Worm (Caenorhabditis elegans): ENCODE data around the gene R05H5.7.
A peak's percentile ranks its signal among the peaks of the same experiment; 100 is the strongest.

Gene R05H5.7

DNA sequence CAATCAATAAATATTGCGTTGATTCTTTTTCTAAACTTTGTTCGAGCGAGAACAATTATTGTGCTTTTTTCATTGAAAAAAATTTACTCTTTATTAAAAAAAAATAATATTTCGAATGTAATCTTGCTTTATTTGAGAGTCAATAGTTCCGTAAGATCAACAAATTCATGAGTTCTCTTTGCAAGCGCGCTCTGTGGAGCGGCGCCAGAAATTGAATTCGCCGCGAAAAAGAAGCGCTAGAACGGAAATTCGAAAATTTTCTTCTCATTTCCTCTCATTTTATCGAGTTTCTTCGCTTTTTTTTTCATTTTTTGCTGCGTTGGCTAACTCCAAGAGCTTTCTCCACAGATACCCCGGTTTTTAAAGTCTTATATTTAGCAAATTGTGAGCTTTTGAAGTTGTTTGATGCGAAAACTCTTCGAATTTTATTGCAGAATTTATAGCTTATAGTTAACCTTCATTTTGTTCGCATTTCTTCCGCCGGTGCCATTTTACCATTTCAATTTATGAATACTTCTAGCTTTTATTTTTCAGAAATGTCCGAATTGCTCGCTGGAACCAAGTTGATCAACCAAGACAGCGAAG is 4.9 kb downstream of the R05H5.7 start, which contains the start of gene R05H5.3 (continued):
- peak; percentile 71; the same call in 1 of the 2 replicates for TF ChIP-seq ceh-44 (GFP tag; IDR thresholded peaks at IDR 0.05)
- TF ChIP-seq ZK546.5 (tag; optimal IDR thresholded peaks at IDR 0.05) = no peak
- no peak for TF ChIP-seq ceh-82 (tag; optimal IDR thresholded peaks at IDR 0.05)
- TF ChIP-seq vab-7 (GFP tag; IDR thresholded peaks at IDR 0.05) = no peak; the same call in 1 of the 2 replicates
- TF ChIP-seq dpl-1 (GFP tag; optimal IDR thresholded peaks at IDR 0.05) = peak; percentile 83
- no peak for TF ChIP-seq lir-3 (tag; optimal IDR thresholded peaks at IDR 0.05)
- peak; percentile 80 for TF ChIP-seq nhr-11 (tag; optimal IDR thresholded peaks at IDR 0.05)
- peak; percentile 71 for TF ChIP-seq nhr-28 (tag; optimal IDR thresholded peaks at IDR 0.05)
- no peak for TF ChIP-seq ctbp-1 (GFP tag; IDR thresholded peaks at IDR 0.05)
- TF ChIP-seq dve-1 (tag; optimal IDR thresholded peaks at IDR 0.05; ENCODE audit: insufficient read depth) = no peak
- no peak for TF ChIP-seq rbr-2 (tag; optimal IDR thresholded peaks at IDR 0.05)
- TF ChIP-seq ceh-20 (GFP tag; IDR thresholded peaks at IDR 0.05) = no peak
- no peak for TF ChIP-seq ceh-28 (tag; optimal IDR thresholded peaks at IDR 0.05)
- TF ChIP-seq F26F4.8 (GFP tag; conservative IDR thresholded peaks at IDR 0.05) = no peak
- no peak for TF ChIP-seq lsy-2 (tag; optimal IDR thresholded peaks at IDR 0.05)
- no peak for TF ChIP-seq hlh-30 (tag; optimal IDR thresholded peaks at IDR 0.05; ENCODE audit: insufficient read depth)
- peak; percentile 57; the same call in 1 of the 2 replicates for TF ChIP-seq Y48G9A.11 (GFP tag; IDR thresholded peaks at IDR 0.05)
- TF ChIP-seq ama-1 (optimal IDR thresholded peaks at IDR 0.05) = no peak
- TF ChIP-seq lin-38 (GFP tag; IDR thresholded peaks at IDR 0.05) = peak; percentile 93
- TF ChIP-seq duxl-1 (tag; optimal IDR thresholded peaks at IDR 0.05; ENCODE audit: poor library complexity) = no peak
- no peak for TF ChIP-seq nhr-42 (GFP tag; IDR thresholded peaks at IDR 0.05)
- TF ChIP-seq fos-1 (tag; optimal IDR thresholded peaks at IDR 0.05) = no peak
- TF ChIP-seq nhr-111 (GFP tag; optimal IDR thresholded peaks at IDR 0.05) = no peak
- no peak for TF ChIP-seq php-3 (GFP tag; IDR thresholded peaks at IDR 0.05)

ce11 chrII:10198486-10198885 is 6.2 kb downstream of the R05H5.7 start:
- TF ChIP-seq daf-8 (GFP tag; IDR thresholded peaks at IDR 0.05) = no peak
- no peak for TF ChIP-seq ctbp-1 (GFP tag; IDR thresholded peaks at IDR 0.05)
- TF ChIP-seq lin-29 (GFP tag; IDR thresholded peaks at IDR 0.05) = no peak
- no peak for TF ChIP-seq madf-9 (GFP tag; conservative IDR thresholded peaks at IDR 0.05)
- no peak for TF ChIP-seq ZK546.5 (tag; optimal IDR thresholded peaks at IDR 0.05)
- no peak for TF ChIP-seq spr-1 (tag; optimal IDR thresholded peaks at IDR 0.05)
- peak; percentile 91 for TF ChIP-seq aha-1 (tag)
- no peak for TF ChIP-seq aly-2 (tag; optimal IDR thresholded peaks at IDR 0.05)
- TF ChIP-seq duxl-1 (tag; optimal IDR thresholded peaks at IDR 0.05; ENCODE audit: poor library complexity) = no peak

ce11 chrII:10199906-10200305 is 7.6 kb downstream of the R05H5.7 start, which contains the start of gene R05H5.4:
Gene R05H5.4 (minus strand): TSS chrII:10200006.
- TF ChIP-seq nhr-10 (tag; optimal IDR thresholded peaks at IDR 0.05) (no peak), lin-29 (GFP tag; IDR thresholded peaks at IDR 0.05) (no peak), pha-4 (GFP tag; IDR thresholded peaks at IDR 0.05) (no peak), pha-4 (tag; optimal IDR thresholded peaks at IDR 0.05) (no peak)

- TF ChIP-seq duxl-1 (tag; optimal IDR thresholded peaks at IDR 0.05; ENCODE audit: poor library complexity) = no peak
- no peak for TF ChIP-seq vab-7 (GFP tag; IDR thresholded peaks at IDR 0.05)
- TF ChIP-seq dve-1 (tag; optimal IDR thresholded peaks at IDR 0.05; ENCODE audit: insufficient read depth) = peak; percentile 57
- TF ChIP-seq nhr-6 (tag; optimal IDR thresholded peaks at IDR 0.05) = peak; percentile 43
- TF ChIP-seq daf-16 (GFP tag; optimal IDR thresholded peaks at IDR 0.05) = no peak
- TF ChIP-seq daf-16 (tag; optimal IDR thresholded peaks at IDR 0.05) = peak; percentile 31
- TF ChIP-seq Y5F2A.4 (GFP tag; optimal IDR thresholded peaks at IDR 0.05) = no peak
- TF ChIP-seq unc-62 (GFP tag; optimal IDR thresholded peaks at IDR 0.05 in 1 of 2) = no peak
- TF ChIP-seq unc-62 (tag; optimal IDR thresholded peaks at IDR 0.05) = no peak
- peak; percentile 58 for TF ChIP-seq lin-38 (GFP tag; IDR thresholded peaks at IDR 0.05)
- TF ChIP-seq skn-1 (tag; optimal IDR thresholded peaks at IDR 0.05) = no peak
- no peak for TF ChIP-seq ama-1 (optimal IDR thresholded peaks at IDR 0.05)
- no peak for TF ChIP-seq jun-1 (tag; optimal IDR thresholded peaks at IDR 0.05)
- no peak for TF ChIP-seq gei-8 (GFP tag; optimal IDR thresholded peaks at IDR 0.05)
- TF ChIP-seq pha-4 (GFP tag; IDR thresholded peaks at IDR 0.05) = no peak
- no peak for TF ChIP-seq pha-4 (tag; optimal IDR thresholded peaks at IDR 0.05)
- TF ChIP-seq ctbp-1 (GFP tag; IDR thresholded peaks at IDR 0.05) = no peak
- no peak for TF ChIP-seq zip-11 (GFP tag; IDR thresholded peaks at IDR 0.05)
- peak; percentile 40 for TF ChIP-seq rbr-2 (tag; optimal IDR thresholded peaks at IDR 0.05)
- TF ChIP-seq daf-12 (tag; optimal IDR thresholded peaks at IDR 0.05) = no peak
- peak; percentile 2 for TF ChIP-seq nhr-48 (tag; optimal IDR thresholded peaks at IDR 0.05)
- peak; percentile 52 for TF ChIP-seq nhr-11 (tag; optimal IDR thresholded peaks at IDR 0.05)
- peak; percentile 24 for TF ChIP-seq nhr-102 (tag; optimal IDR thresholded peaks at IDR 0.05)
Measured at ce11 chrII:10200759-10201158, 8.5 kb downstream of the R05H5.7 start, which contains the start of gene arv-1. Gene arv-1 (minus strand): TSS chrII:10200823.

All from whole organism, L4 larva.